Worm (Caenorhabditis elegans) whole organism, L4 larva: Measurements from ENCODE around the gene cpt-4.

Experiments
- R02D3.7 ChIP-seq: fragments of 150-350 bp; sonication (generic microtip); optimal IDR thresholded peaks from 3 replicates; lab custom pipeline; 2014; ENCODE audit warnings: missing biosample characterization, missing genetic modification characterization
- aly-2 ChIP-seq: sonication (generic microtip); optimal IDR thresholded peaks from 2 replicates; lab custom pipeline; 2018; ENCODE audit warnings: missing biosample characterization, missing genetic modification characterization
- ama-1 ChIP-seq: fragments of 150-350 bp; optimal IDR thresholded peaks from 2 replicates; lab custom pipeline; 2014; ENCODE audit warnings: inconsistent platforms, mixed read lengths
- ceh-62 ChIP-seq: sonication (generic microtip); optimal IDR thresholded peaks from 2 replicates; lab custom pipeline; 2017; ENCODE audit warnings: missing biosample characterization, missing genetic modification characterization
- dve-1 ChIP-seq: sonication (generic microtip); optimal IDR thresholded peaks from 2 replicates; lab custom pipeline; 2017; ENCODE audit warnings: antibody characterized with exemption, mild to moderate bottlenecking, missing genetic modification characterization, missing compliant biosample characterization; ENCODE audit not compliant: insufficient read depth
- lin-13 ChIP-seq: fragments of 150-350 bp; optimal IDR thresholded peaks from 2 replicates; lab custom pipeline; 2014; ENCODE audit warnings: missing biosample characterization, missing genetic modification reagents, missing genetic modification characterization
- nhr-102 ChIP-seq: sonication (generic microtip); optimal IDR thresholded peaks from 2 replicates; lab custom pipeline; 2016; ENCODE audit warnings: mild to moderate bottlenecking, missing genetic modification characterization, moderate library complexity, missing compliant biosample characterization
- pha-4 ChIP-seq, 2 experiments: fragments of 150-350 bp in 1 of 2; fragments of 200-800 bp in 1 of 2; sonication (Bioruptor generic) in 1 of 2; IDR thresholded peaks in 1 of 2; optimal IDR thresholded peaks in 1 of 2; 2 replicates each; pipeline versions ENCODE4 v1.3.6 to Lab custom; 2014 to 2022; ENCODE audit warnings: missing genetic modification characterization in 2 of 2, missing genetic modification reagents in 2 of 2, missing biosample characterization in 1 of 2, missing compliant biosample characterization in 1 of 2
- skn-1 ChIP-seq: fragments of 150-350 bp; optimal IDR thresholded peaks from 2 replicates; lab custom pipeline; 2014; ENCODE audit warnings: missing biosample characterization, missing genetic modification characterization
- unc-39 ChIP-seq: sonication (generic microtip); optimal IDR thresholded peaks from 2 replicates; lab custom pipeline; 2017; ENCODE audit warnings: missing biosample characterization, missing genetic modification characterization
- unc-62 ChIP-seq, 3 experiments: fragments of 150-350 bp in 1 of 3; sonication (generic microtip); optimal IDR thresholded peaks in 2 of 3; peaks in 1 of 3; 1 replicate in 1 of 3; 2 replicates in 2 of 3; lab custom pipeline; 2014 to 2017; ENCODE audit warnings: missing biosample characterization in 3 of 3, missing genetic modification characterization in 3 of 3, missing genetic modification reagents in 3 of 3, missing genotype in 1 of 3
- vab-7 ChIP-seq: fragments of 200-800 bp; sonication (Bioruptor generic); IDR thresholded peaks from 2 replicates; pipeline ENCODE4 v1.3.6; 2022; ENCODE audit warnings: missing genetic modification reagents, missing genetic modification characterization, missing compliant biosample characterization
- ztf-11 ChIP-seq: fragments of 150-350 bp; optimal IDR thresholded peaks from 2 replicates; lab custom pipeline; 2014; ENCODE audit warnings: missing biosample characterization, missing genetic modification characterization

ce11 chrV:4975140-4975539 lies 52.4 kb downstream of the cpt-4 start, which contains the start of gene F26G5.1:
- TF ChIP-seq aly-2 (tag; lab: Kevin White, UChicago) = no peak
- TF ChIP-seq nhr-102 (tag; lab: Kevin White, UChicago) = no peak
- no peak for TF ChIP-seq vab-7 (GFP tag; lab: Robert Waterston, UW)
- no peak for TF ChIP-seq R02D3.7 (tag; lab: Kevin White, UChicago)
- TF ChIP-seq unc-39 = no peak
- no peak for TF ChIP-seq lin-13 (GFP tag; lab: Kevin White, UChicago)
- TF ChIP-seq pha-4 (GFP tag; IDR thresholded peaks at IDR 0.05; lab: Robert Waterston, UW) = no peak
- no peak for TF ChIP-seq pha-4 (tag; optimal IDR thresholded peaks at IDR 0.05; lab: Kevin White, UChicago)
- no peak for TF ChIP-seq ama-1
- TF ChIP-seq unc-62 (GFP tag; optimal IDR thresholded peaks at IDR 0.05 in 1 of 2; lab: Kevin White, UChicago) = no peak
- no peak for TF ChIP-seq unc-62 (tag; optimal IDR thresholded peaks at IDR 0.05; lab: Kevin White, UChicago)
- no peak for TF ChIP-seq ztf-11 (tag; lab: Kevin White, UChicago)
- no peak for TF ChIP-seq dve-1 (tag; lab: Kevin White, UChicago)
- TF ChIP-seq skn-1 (tag; lab: Kevin White, UChicago) = no peak
- no peak for TF ChIP-seq ceh-62
